Fruit fly (Drosophila melanogaster) Kc167 (cell line): ENCODE data around the gene CG13716.

Source experiments
- Myc ChIP-seq: fragments of >200 bp; optimal IDR thresholded peaks from 2 replicates; lab custom pipeline; 2017; ENCODE audit warnings: missing external identifiers
- Sin3A ChIP-seq: fragments of >200 bp; optimal IDR thresholded peaks from 2 replicates; lab custom pipeline; 2018; ENCODE audit warnings: missing external identifiers
- h ChIP-seq: fragments of >200 bp; optimal IDR thresholded peaks from 3 replicates; lab custom pipeline; 2018; ENCODE audit warnings: missing external identifiers
- insv ChIP-seq: fragments of >200 bp; optimal IDR thresholded peaks from 3 replicates; lab custom pipeline; 2018; ENCODE audit warnings: missing external identifiers
- psq ChIP-seq: fragments of >200 bp; optimal IDR thresholded peaks from 2 replicates; lab custom pipeline; 2017; ENCODE audit warnings: missing external identifiers
- ttk ChIP-seq: sonication (Bioruptor generic); optimal IDR thresholded peaks from 2 replicates; lab custom pipeline; 2017; ENCODE audit warnings: missing external identifiers

CG13716 gene

DNA sequence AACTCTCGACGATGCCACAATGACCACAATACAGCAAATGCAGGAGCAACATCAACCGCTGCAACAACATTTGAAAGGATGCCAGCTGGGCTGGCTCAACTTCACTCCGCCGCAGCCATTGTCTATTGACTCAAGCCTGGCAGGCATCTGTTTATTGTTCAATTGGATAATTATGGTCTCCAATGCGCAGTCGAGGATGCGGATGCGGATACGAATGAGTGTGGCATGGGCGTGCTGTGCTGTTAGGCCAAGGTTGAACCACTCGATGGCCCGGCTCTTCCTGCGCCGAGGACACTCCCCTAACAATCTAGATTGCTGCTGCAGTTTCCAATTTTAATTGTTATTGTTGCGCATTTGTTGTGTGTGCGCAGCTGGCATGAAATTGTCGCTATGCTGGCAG, 34.8 kb downstream of the CG13716 start:
- TF ChIP-seq Sin3A (lab: Kevin White, UChicago) (no peak), psq (lab: Kevin White, UChicago) (no peak), Myc (lab: Kevin White, UChicago) (no peak), ttk (no peak), insv (lab: Kevin White, UChicago) (no peak), h (no peak)

DNA sequence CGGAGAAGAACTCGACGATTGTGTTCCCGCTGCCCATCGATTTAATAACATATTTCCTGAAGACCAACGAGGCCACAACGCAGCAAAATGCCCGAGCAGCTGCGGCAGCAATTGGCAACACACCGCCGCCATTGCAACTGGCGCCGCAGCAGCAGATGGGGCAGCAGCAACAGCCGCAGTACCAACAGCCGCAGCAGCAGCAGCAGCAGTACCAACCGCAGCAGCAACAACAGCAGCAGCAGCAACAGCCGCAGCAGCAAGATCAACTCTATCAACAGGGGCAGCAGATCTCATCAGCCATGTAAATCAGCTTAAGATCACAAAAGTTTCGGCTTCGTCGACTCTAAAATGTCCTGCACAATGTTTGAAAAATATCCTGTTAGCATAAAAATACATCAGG, 44.5 kb downstream of the CG13716 start:
- TF ChIP-seq ttk = no peak
- TF ChIP-seq Myc (lab: Kevin White, UChicago) = no peak
- no peak for TF ChIP-seq insv (lab: Kevin White, UChicago)
- no peak for TF ChIP-seq h
- TF ChIP-seq Sin3A (lab: Kevin White, UChicago) = no peak
